Fruit fly (Drosophila melanogaster): ENCODE data around the gene fax.

The fax gene

DNA sequence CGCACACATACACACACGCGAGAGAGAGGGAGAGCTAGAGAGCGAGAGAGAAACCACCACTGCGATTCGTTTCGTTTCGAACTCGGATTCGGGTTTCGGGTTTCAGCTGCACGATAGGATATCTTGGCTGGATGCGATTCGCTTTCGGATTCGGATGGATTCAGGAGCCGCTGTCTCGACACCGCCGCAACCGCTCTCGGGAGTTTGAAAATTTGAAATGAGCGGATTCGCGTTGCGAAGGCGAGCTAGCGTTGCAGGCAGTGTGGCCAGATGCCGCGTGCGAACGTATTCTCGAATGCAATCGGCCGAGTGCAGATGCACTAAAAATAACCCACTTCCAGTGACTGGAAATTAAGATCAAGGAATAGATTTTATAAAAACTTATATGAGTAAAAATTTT is at the start of gene fax:
fax (minus strand) TSS at position 263 of the 400 bp plus-strand sequence.
- TF ChIP-seq CG8119 (GFP tag; IDR thresholded peaks at IDR 0.05), result peak; percentile 47; the same call in 1 of the 3 replicates
- no peak for TF ChIP-seq fd59A (GFP tag; optimal IDR thresholded peaks at IDR 0.05)
- TF ChIP-seq CG10631 (GFP tag; optimal IDR thresholded peaks at IDR 0.05), result no peak
- TF ChIP-seq Eip93F (GFP tag; optimal IDR thresholded peaks at IDR 0.05), result no peak
- peak; percentile 28 for TF ChIP-seq Blimp-1 (GFP tag; optimal IDR thresholded peaks at IDR 0.05)
- no peak for TF ChIP-seq CG8632 (GFP tag; optimal IDR thresholded peaks at IDR 0.05)
- TF ChIP-seq Eip75B (GFP tag; optimal IDR thresholded peaks at IDR 0.05), result peak; percentile 63
- no peak for TF ChIP-seq dsx (GFP tag; optimal IDR thresholded peaks at IDR 0.05; ENCODE audit: poor library complexity, severe bottlenecking)
- no peak for TF ChIP-seq Ets21C (GFP tag; optimal IDR thresholded peaks at IDR 0.05)
- peak; percentile 43 for TF ChIP-seq CG3032 (tag; optimal IDR thresholded peaks at IDR 0.05)
- no peak for TF ChIP-seq CG9139 (GFP tag; optimal IDR thresholded peaks at IDR 0.05)
- TF ChIP-seq vri (GFP tag; optimal IDR thresholded peaks at IDR 0.05), result no peak
- no peak for TF ChIP-seq CG6808 (GFP tag; optimal IDR thresholded peaks at IDR 0.05)
- no peak for TF ChIP-seq CG6276 (GFP tag; optimal IDR thresholded peaks at IDR 0.05)
- peak; percentile 65 for TF ChIP-seq esn (GFP tag; optimal IDR thresholded peaks at IDR 0.05)
- peak; percentile 18 for TF ChIP-seq Smox (GFP tag; optimal IDR thresholded peaks at IDR 0.05)
- TF ChIP-seq OdsH (GFP tag; optimal IDR thresholded peaks at IDR 0.05), result no peak
- peak; percentile 32 for TF ChIP-seq lz (GFP tag; optimal IDR thresholded peaks at IDR 0.05)
- peak; percentile 63; the same call in 1 of the 2 replicates for TF ChIP-seq CG15336 (GFP tag; IDR thresholded peaks at IDR 0.05)
- peak; percentile 14 for TF ChIP-seq fd85E (GFP tag; optimal IDR thresholded peaks at IDR 0.05)
- peak; percentile 43 for TF ChIP-seq CG7368 (GFP tag; optimal IDR thresholded peaks at IDR 0.05)
- no peak for TF ChIP-seq Hr38 (GFP tag; optimal IDR thresholded peaks at IDR 0.05)
- peak; percentile 36 for TF ChIP-seq Ets96B (tag; optimal IDR thresholded peaks at IDR 0.05)
- TF ChIP-seq net (GFP tag; optimal IDR thresholded peaks at IDR 0.05), result peak; percentile 73
- no peak for TF ChIP-seq pdm3 (GFP tag; optimal IDR thresholded peaks at IDR 0.05)
- no peak for TF ChIP-seq CG11762 (GFP tag; optimal IDR thresholded peaks at IDR 0.05; ENCODE audit: insufficient read depth)
- peak; percentile 7 for TF ChIP-seq cyc (GFP tag; optimal IDR thresholded peaks at IDR 0.05)
- TF ChIP-seq achi (GFP tag; optimal IDR thresholded peaks at IDR 0.05), result peak; percentile 51
- no peak for TF ChIP-seq CG8319 (GFP tag; optimal IDR thresholded peaks at IDR 0.05)
- peak; percentile 88 for TF ChIP-seq CG6854 (GFP tag; optimal IDR thresholded peaks at IDR 0.05)
- TF ChIP-seq spab (GFP tag; optimal IDR thresholded peaks at IDR 0.05), result no peak
- TF ChIP-seq fkh (GFP tag; optimal IDR thresholded peaks at IDR 0.05), result no peak
- no peak for TF ChIP-seq CG32006 (GFP tag; optimal IDR thresholded peaks at IDR 0.05)
- peak; percentile 55; the same call in 2 of the 3 replicates for TF ChIP-seq eg (GFP tag; IDR thresholded peaks at IDR 0.05)
- TF ChIP-seq CG34406 (GFP tag; optimal IDR thresholded peaks at IDR 0.05), result no peak
- peak; percentile 92 for TF ChIP-seq Eip78C (GFP tag)
- TF ChIP-seq Sox14 (GFP tag; optimal IDR thresholded peaks at IDR 0.05), result peak; percentile 66
- TF ChIP-seq Hr39 (GFP tag; optimal IDR thresholded peaks at IDR 0.05), result no peak
- TF ChIP-seq CG1621 (tag; optimal IDR thresholded peaks at IDR 0.05), result no peak
- TF ChIP-seq CG6163 (GFP tag; IDR thresholded peaks at IDR 0.05), result peak; percentile 68
- TF ChIP-seq topi (GFP tag; optimal IDR thresholded peaks at IDR 0.05), result peak; percentile 49
- no peak for TF ChIP-seq CG16779 (tag; optimal IDR thresholded peaks at IDR 0.05)
- TF ChIP-seq ss (GFP tag; optimal IDR thresholded peaks at IDR 0.05), result no peak
- TF ChIP-seq Met (GFP tag; optimal IDR thresholded peaks at IDR 0.05), result peak; percentile 42
- TF ChIP-seq acj6 (GFP tag; optimal IDR thresholded peaks at IDR 0.05), result peak; percentile 19
- TF ChIP-seq Hr4 (GFP tag; optimal IDR thresholded peaks at IDR 0.05), result no peak
- peak; percentile 75 for TF ChIP-seq CG3919 (GFP tag; optimal IDR thresholded peaks at IDR 0.05)
- no peak for TF ChIP-seq Sox15 (GFP tag; optimal IDR thresholded peaks at IDR 0.05)
- TF ChIP-seq CG31627 (GFP tag; optimal IDR thresholded peaks at IDR 0.05), result peak; percentile 9
- no peak for TF ChIP-seq dac (GFP tag; optimal IDR thresholded peaks at IDR 0.05)
- no peak for TF ChIP-seq Lpt (GFP tag; optimal IDR thresholded peaks at IDR 0.05)
- TF ChIP-seq Sox102F (GFP tag; optimal IDR thresholded peaks at IDR 0.05), result no peak
